Worm (Caenorhabditis elegans) whole organism, early embryonic: Measurements from ENCODE around the gene oac-48.
"Not testable (repeated sequence)": the region's sequence is repeated elsewhere in the genome, so short reads cannot be mapped to it uniquely, and the experiment has no call there.

ENCODE experiments used
- flt-1 ChIP-seq: fragments of 200-800 bp; sonication (Bioruptor generic); IDR thresholded peaks from 2 replicates; pipeline ENCODE4 v1.3.6; 2022; ENCODE audit warnings: missing genetic modification characterization, missing compliant biosample characterization
- sea-1 ChIP-seq: fragments of 200-800 bp; sonication (Bioruptor generic); conservative IDR thresholded peaks from 2 replicates; pipeline ENCODE4 v1.3.6; 2022; ENCODE audit warnings: missing genetic modification characterization, missing compliant biosample characterization
- tbx-37 ChIP-seq: fragments of 200-800 bp; sonication (Bioruptor generic); conservative IDR thresholded peaks from 2 replicates; pipeline ENCODE4 v1.3.6; 2022; ENCODE audit warnings: missing genetic modification reagents, missing genetic modification characterization, missing compliant biosample characterization

ce11 chrIV:13659449-13659848 lies 14.2 kb upstream of the oac-48 start, which contains the start of gene Y45F10C.1:
- TF ChIP-seq tbx-37, flt-1, sea-1 (GFP tag; lab: Robert Waterston, UW): not testable (repeated sequence)
